Worm (Caenorhabditis elegans): ENCODE data around the gene obr-3.
A peak's percentile ranks its signal among the peaks of the same experiment; 100 is the strongest.

The obr-3 gene

ce11 chrX:13840336-13840735 lies 30.7 kb upstream of the obr-3 start:
- TF ChIP-seq F22D6.2 (tag; optimal IDR thresholded peaks at IDR 0.05) (no peak), dpl-1 (GFP tag; optimal IDR thresholded peaks at IDR 0.05) (no peak), sptf-2 (GFP tag; optimal IDR thresholded peaks at IDR 0.05) (no peak), hmg-1.2 (GFP tag; IDR thresholded peaks at IDR 0.05) (no peak), ztf-18 (tag; optimal IDR thresholded peaks at IDR 0.05) (no peak), madf-8 (GFP tag; conservative IDR thresholded peaks at IDR 0.05) (no peak), akir-1 (GFP tag; optimal IDR thresholded peaks at IDR 0.05) (no peak), mel-28 (tag; optimal IDR thresholded peaks at IDR 0.05; ENCODE audit: borderline replicate concordance) (no peak), nhr-179 (tag; optimal IDR thresholded peaks at IDR 0.05) (no peak), mes-4 (tag; optimal IDR thresholded peaks at IDR 0.05) (no peak), lin-26 (GFP tag; IDR thresholded peaks at IDR 0.05) (no peak), nhr-90 (tag; optimal IDR thresholded peaks at IDR 0.05) (no peak)

ce11 chrX:13838019-13838418 lies 28.3 kb upstream of the obr-3 start:
- TF ChIP-seq F39B2.1 (GFP tag; IDR thresholded peaks at IDR 0.05) (no peak), B0261.1 (tag; optimal IDR thresholded peaks at IDR 0.05) (no peak), cebp-1 (GFP tag; IDR thresholded peaks at IDR 0.05) (no peak), cebp-1 (tag; optimal IDR thresholded peaks at IDR 0.05) (no peak), somi-1 (GFP tag; optimal IDR thresholded peaks at IDR 0.05) (no peak), ceh-40 (GFP tag; IDR thresholded peaks at IDR 0.05) (no peak), ekl-4 (GFP tag; IDR thresholded peaks at IDR 0.05) (no peak), D2030.7 (GFP tag; IDR thresholded peaks at IDR 0.05) (no peak), F37B4.10 (GFP tag; IDR thresholded peaks at IDR 0.05) (no peak), nhr-120 (GFP tag; IDR thresholded peaks at IDR 0.05) (no peak), lin-40 (tag; optimal IDR thresholded peaks at IDR 0.05) (no peak), lsy-27 (tag; optimal IDR thresholded peaks at IDR 0.05; ENCODE audit: borderline replicate concordance, insufficient read depth) (no peak), athp-1 (tag; optimal IDR thresholded peaks at IDR 0.05) (no peak), mxl-1 (tag; optimal IDR thresholded peaks at IDR 0.05) (no peak), hlh-12 (tag; optimal IDR thresholded peaks at IDR 0.05) (no peak), snpc-1.3 (tag; optimal IDR thresholded peaks at IDR 0.05; ENCODE audit: insufficient read depth) (no peak), snpc-1.1 (tag; optimal IDR thresholded peaks at IDR 0.05; ENCODE audit: insufficient read depth) (no peak), bed-1 (GFP tag; IDR thresholded peaks at IDR 0.05) (no peak), sdz-38 (tag; optimal IDR thresholded peaks at IDR 0.05) (no peak), rcor-1 (GFP tag; IDR thresholded peaks at IDR 0.05) (no peak)

- TF ChIP-seq tbx-9 (tag; optimal IDR thresholded peaks at IDR 0.05; ENCODE audit: borderline replicate concordance) (no peak), nhr-90 (tag; optimal IDR thresholded peaks at IDR 0.05) (no peak), B0336.3 (GFP tag; IDR thresholded peaks at IDR 0.05) (no peak), zim-3 (tag; optimal IDR thresholded peaks at IDR 0.05) (no peak), gei-17 (GFP tag; optimal IDR thresholded peaks at IDR 0.05) (no peak)
Measured at ce11 chrX:13834127-13834526, 24.5 kb upstream of the obr-3 start, which contains the start of gene F19D8.2. F19D8.2 (plus strand) TSS chrX:13834427.

- no peak for TF ChIP-seq mxl-1 (tag; optimal IDR thresholded peaks at IDR 0.05)
- peak; percentile 37; the same call in 1 of the 2 replicates for TF ChIP-seq ztf-25 (GFP tag; IDR thresholded peaks at IDR 0.05)
- no peak for TF ChIP-seq sea-2 (GFP tag; IDR thresholded peaks at IDR 0.05)
- no peak for TF ChIP-seq attf-6 (GFP tag; IDR thresholded peaks at IDR 0.05)
- TF ChIP-seq snpc-1.1 (tag; optimal IDR thresholded peaks at IDR 0.05; ENCODE audit: insufficient read depth), result peak; percentile 25
- TF ChIP-seq snpc-4 (GFP tag; optimal IDR thresholded peaks at IDR 0.05), result no peak
- peak in 2 of 4 experiments; percentile 81 to 90 for TF ChIP-seq snpc-4 (tag; optimal IDR thresholded peaks at IDR 0.05)
- no peak for TF ChIP-seq somi-1 (GFP tag; optimal IDR thresholded peaks at IDR 0.05)
- no peak for TF ChIP-seq dpff-1 (tag; optimal IDR thresholded peaks at IDR 0.05)
Measured at ce11 chrX:13833448-13833847, 23.8 kb upstream of the obr-3 start.
